Fruit fly (Drosophila melanogaster): Measurements from ENCODE around the gene CG6051.

Gene CG6051

DNA sequence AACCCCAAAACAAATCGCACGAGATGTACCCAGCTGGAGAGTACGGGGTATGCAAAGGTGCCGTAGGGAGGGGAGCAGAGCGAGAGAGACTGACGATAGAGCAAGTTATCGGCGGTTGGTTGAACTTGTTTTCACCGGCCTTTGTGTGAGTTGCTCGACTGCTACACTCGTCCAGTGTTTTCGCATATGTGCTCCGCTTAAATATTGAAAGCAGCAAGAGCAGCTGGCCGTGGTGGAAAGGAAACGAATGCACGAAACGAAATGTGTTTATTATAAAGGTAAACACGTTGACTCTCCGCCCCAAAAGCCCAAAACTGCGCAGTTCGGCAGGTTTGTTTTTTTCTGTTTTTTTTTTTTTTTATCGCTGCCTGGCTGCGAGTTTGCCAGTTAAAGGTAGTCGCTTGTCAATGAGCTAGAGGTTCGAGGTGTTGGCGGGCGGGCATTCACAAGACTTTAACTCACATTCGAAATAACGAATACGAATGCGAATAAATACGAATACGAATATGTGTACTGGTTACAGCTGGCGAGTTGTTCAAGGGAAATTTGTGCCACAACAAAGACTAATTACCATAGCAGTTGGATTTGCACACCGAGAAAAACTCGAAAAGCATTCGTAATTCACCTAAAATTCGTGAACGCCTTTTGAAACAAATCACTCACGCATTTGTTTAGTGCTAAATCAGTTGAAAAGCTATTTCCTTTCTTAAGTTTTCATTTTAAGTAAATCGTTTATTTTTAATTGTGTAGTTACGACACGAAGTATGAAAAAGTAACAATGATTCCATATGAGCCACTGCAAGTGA is 21.1 kb downstream of the CG6051 start (continued):
- peak; percentile 52 for TF ChIP-seq CG3032 (tag; optimal IDR thresholded peaks at IDR 0.05)
- peak; percentile 27 for TF ChIP-seq CG1621 (tag; optimal IDR thresholded peaks at IDR 0.05)
- no peak for TF ChIP-seq CG9139 (GFP tag; optimal IDR thresholded peaks at IDR 0.05)
- peak; percentile 66 for TF ChIP-seq Ets21C (GFP tag; optimal IDR thresholded peaks at IDR 0.05)
- TF ChIP-seq CG7368 (GFP tag; optimal IDR thresholded peaks at IDR 0.05), result peak; percentile 71
- peak; percentile 51 for TF ChIP-seq fd85E (GFP tag; optimal IDR thresholded peaks at IDR 0.05)
- TF ChIP-seq svp (GFP tag), result peak; percentile 91
- peak; percentile 83 for TF ChIP-seq esn (GFP tag; optimal IDR thresholded peaks at IDR 0.05)
- TF ChIP-seq salr (GFP tag; optimal IDR thresholded peaks at IDR 0.05), result peak; percentile 38 to 45
- peak; percentile 59 for TF ChIP-seq Sox15 (GFP tag; optimal IDR thresholded peaks at IDR 0.05)
- TF ChIP-seq CG8319 (GFP tag; optimal IDR thresholded peaks at IDR 0.05), result peak; percentile 73
- peak; percentile 9 for TF ChIP-seq Eip93F (GFP tag; optimal IDR thresholded peaks at IDR 0.05)
- TF ChIP-seq Sox14 (GFP tag; optimal IDR thresholded peaks at IDR 0.05), result peak; percentile 67
- TF ChIP-seq pdm3 (GFP tag; optimal IDR thresholded peaks at IDR 0.05), result peak; percentile 81
- TF ChIP-seq Hr39 (GFP tag; optimal IDR thresholded peaks at IDR 0.05), result peak; percentile 82
- peak; percentile 78 for TF ChIP-seq CG11294 (GFP tag; IDR thresholded peaks at IDR 0.05)
- TF ChIP-seq CG8119 (GFP tag; IDR thresholded peaks at IDR 0.05), result peak; percentile 71
- peak; percentile 89 for TF ChIP-seq topi (GFP tag; optimal IDR thresholded peaks at IDR 0.05)
- peak; percentile 70 for TF ChIP-seq CG6792 (GFP tag; optimal IDR thresholded peaks at IDR 0.05)
- TF ChIP-seq CG34406 (GFP tag; optimal IDR thresholded peaks at IDR 0.05), result peak; percentile 69
- TF ChIP-seq CG31627 (GFP tag; optimal IDR thresholded peaks at IDR 0.05), result peak; percentile 78
- peak; percentile 60 for TF ChIP-seq CG10669 (GFP tag; optimal IDR thresholded peaks at IDR 0.05)
- peak; percentile 33 for TF ChIP-seq fd59A (GFP tag; optimal IDR thresholded peaks at IDR 0.05)
- TF ChIP-seq CG3919 (GFP tag; optimal IDR thresholded peaks at IDR 0.05), result peak; percentile 81
- peak; percentile 14 for TF ChIP-seq CG6808 (GFP tag; optimal IDR thresholded peaks at IDR 0.05)
- TF ChIP-seq CG6854 (GFP tag; optimal IDR thresholded peaks at IDR 0.05), result no peak
- peak; percentile 94 for TF ChIP-seq Eip78C (GFP tag)
- peak; percentile 68 for TF ChIP-seq achi (GFP tag; optimal IDR thresholded peaks at IDR 0.05)
- TF ChIP-seq CG6163 (GFP tag; IDR thresholded peaks at IDR 0.05), result peak; percentile 78
- TF ChIP-seq dsx (GFP tag; optimal IDR thresholded peaks at IDR 0.05; ENCODE audit: poor library complexity, severe bottlenecking), result peak; percentile 67
- peak; percentile 69 for TF ChIP-seq vri (GFP tag; optimal IDR thresholded peaks at IDR 0.05)
- peak; percentile 75 for TF ChIP-seq fkh (GFP tag; optimal IDR thresholded peaks at IDR 0.05)
- TF ChIP-seq CG10631 (GFP tag; optimal IDR thresholded peaks at IDR 0.05), result no peak
- TF ChIP-seq Hr4 (GFP tag; optimal IDR thresholded peaks at IDR 0.05), result peak; percentile 84
- TF ChIP-seq eg (GFP tag; IDR thresholded peaks at IDR 0.05), result peak; percentile 88

- no peak for TF ChIP-seq CG10631 (GFP tag; optimal IDR thresholded peaks at IDR 0.05)
- no peak for TF ChIP-seq Ets21C (GFP tag; optimal IDR thresholded peaks at IDR 0.05)
- no peak for TF ChIP-seq Sox14 (GFP tag; optimal IDR thresholded peaks at IDR 0.05)
- TF ChIP-seq CG9139 (GFP tag; optimal IDR thresholded peaks at IDR 0.05), result no peak
- peak; percentile 51 for TF ChIP-seq Eip93F (GFP tag; optimal IDR thresholded peaks at IDR 0.05)
- TF ChIP-seq spab (GFP tag; optimal IDR thresholded peaks at IDR 0.05), result no peak
- no peak for TF ChIP-seq CG6808 (GFP tag; optimal IDR thresholded peaks at IDR 0.05)
- 0 out of 3 replicates have a peak, but pooled peaks have one; percentile 12 for TF ChIP-seq CG6163 (GFP tag; IDR thresholded peaks at IDR 0.05)
- TF ChIP-seq CG31627 (GFP tag; optimal IDR thresholded peaks at IDR 0.05), result no peak
- no peak for TF ChIP-seq Sox15 (GFP tag; optimal IDR thresholded peaks at IDR 0.05)
- TF ChIP-seq CG11902 (GFP tag; optimal IDR thresholded peaks at IDR 0.05), result no peak
- no peak for TF ChIP-seq CG8119 (GFP tag; IDR thresholded peaks at IDR 0.05)
- no peak for TF ChIP-seq Sox102F (GFP tag; optimal IDR thresholded peaks at IDR 0.05)
- no peak for TF ChIP-seq CG11294 (GFP tag; IDR thresholded peaks at IDR 0.05)
- no peak for TF ChIP-seq dsx (GFP tag; optimal IDR thresholded peaks at IDR 0.05; ENCODE audit: poor library complexity, severe bottlenecking)
- no peak for TF ChIP-seq ss (GFP tag; optimal IDR thresholded peaks at IDR 0.05)
- no peak for TF ChIP-seq CG11762 (GFP tag; optimal IDR thresholded peaks at IDR 0.05; ENCODE audit: insufficient read depth)
- TF ChIP-seq lz (GFP tag; optimal IDR thresholded peaks at IDR 0.05), result no peak
- TF ChIP-seq svp (GFP tag), result peak; percentile 99
- TF ChIP-seq CG10669 (GFP tag; optimal IDR thresholded peaks at IDR 0.05), result no peak
- TF ChIP-seq CG8632 (GFP tag; optimal IDR thresholded peaks at IDR 0.05), result no peak
- peak; percentile 61 for TF ChIP-seq vri (GFP tag; optimal IDR thresholded peaks at IDR 0.05)
- no peak for TF ChIP-seq fkh (GFP tag; optimal IDR thresholded peaks at IDR 0.05)
- TF ChIP-seq pdm3 (GFP tag; optimal IDR thresholded peaks at IDR 0.05), result no peak
- no peak for TF ChIP-seq CG7368 (GFP tag; optimal IDR thresholded peaks at IDR 0.05)
- TF ChIP-seq dac (GFP tag; optimal IDR thresholded peaks at IDR 0.05), result no peak
- TF ChIP-seq CG1621 (tag; optimal IDR thresholded peaks at IDR 0.05), result no peak
- no peak for TF ChIP-seq CG6854 (GFP tag; optimal IDR thresholded peaks at IDR 0.05)
- TF ChIP-seq Hr39 (GFP tag; optimal IDR thresholded peaks at IDR 0.05), result no peak
- TF ChIP-seq Eip78C (GFP tag), result no peak
- TF ChIP-seq acj6 (GFP tag; optimal IDR thresholded peaks at IDR 0.05), result no peak
- TF ChIP-seq CG32006 (GFP tag; optimal IDR thresholded peaks at IDR 0.05), result no peak
These were observed 22.1 kb downstream of the CG6051 start for dm6 chr3R:27128723-27129122.
